Fruit fly (Drosophila melanogaster) whole organism, embryonic: ENCODE results near the gene swa.
A peak's percentile ranks its signal among the peaks of the same experiment; 100 is the strongest.

Experiments used
- ATbp ChIP-seq: fragments of 200-800 bp; sonication (Bioruptor generic); optimal IDR thresholded peaks from 2 replicates; lab custom pipeline; 2017; ENCODE audit warnings: missing biosample characterization, mild to moderate bottlenecking, missing genetic modification characterization, missing genetic modification reagents
- BEAF-32 ChIP-seq: fragments of 200-800 bp; sonication (Bioruptor generic); optimal IDR thresholded peaks from 3 replicates; lab custom pipeline; 2017; ENCODE audit warnings: missing biosample characterization, missing genetic modification characterization, mild to moderate bottlenecking, moderate library complexity, missing genetic modification reagents
- Blimp-1 ChIP-seq: fragments of 200-800 bp; sonication (Bioruptor generic); optimal IDR thresholded peaks from 3 replicates; lab custom pipeline; 2018; ENCODE audit warnings: missing biosample characterization, missing genetic modification characterization, mild to moderate bottlenecking, moderate library complexity, missing genetic modification reagents
- CG10267 ChIP-seq: fragments of 200-800 bp; sonication (Bioruptor generic); optimal IDR thresholded peaks from 2 replicates; lab custom pipeline; 2018; ENCODE audit warnings: missing biosample characterization, mild to moderate bottlenecking, missing genetic modification characterization, moderate library complexity
- CG13775 ChIP-seq: fragments of 200-800 bp; sonication (Bioruptor generic); optimal IDR thresholded peaks from 3 replicates; lab custom pipeline; 2017; ENCODE audit warnings: missing biosample characterization, mild to moderate bottlenecking, missing genetic modification characterization
- CG15073 ChIP-seq: fragments of 200-800 bp; sonication (Bioruptor generic); optimal IDR thresholded peaks from 2 replicates; lab custom pipeline; 2016; ENCODE audit warnings: missing biosample characterization, missing genetic modification characterization
- CG17385 ChIP-seq: fragments of 200-800 bp; sonication (Bioruptor generic); optimal IDR thresholded peaks from 3 replicates; lab custom pipeline; 2018; ENCODE audit warnings: missing biosample characterization, mild to moderate bottlenecking, missing genetic modification characterization
- CG18262 ChIP-seq: fragments of 200-800 bp; optimal IDR thresholded peaks from 3 replicates; lab custom pipeline; 2019; ENCODE audit warnings: missing biosample characterization, mild to moderate bottlenecking, missing genetic modification characterization, moderate library complexity
- CG18619 ChIP-seq: fragments of 200-800 bp; sonication (Bioruptor generic); optimal IDR thresholded peaks from 3 replicates; lab custom pipeline; 2017; ENCODE audit warnings: missing biosample characterization, mild to moderate bottlenecking, missing genetic modification characterization
- CG2129 ChIP-seq: fragments of 200-800 bp; sonication (Bioruptor generic); IDR thresholded peaks from 2 replicates; pipeline ENCODE4 v1.3.6; 2022; ENCODE audit warnings: missing biosample characterization, missing genetic modification characterization; ENCODE audit not compliant: partially characterized antibody
- CG3281 ChIP-seq: fragments of 200-800 bp; sonication (Bioruptor generic); optimal IDR thresholded peaks from 3 replicates; lab custom pipeline; 2017; ENCODE audit warnings: missing biosample characterization, mild to moderate bottlenecking, missing genetic modification characterization
- CG4730 ChIP-seq: fragments of 200-800 bp; sonication (Bioruptor generic); IDR thresholded peaks from 2 replicates; pipeline ENCODE4 v1.3.6; 2022; ENCODE audit warnings: missing biosample characterization, missing genetic modification characterization
- CG6791 ChIP-seq: fragments of 200-800 bp; sonication (Bioruptor generic); IDR thresholded peaks from 3 replicates; pipeline ENCODE4 v1.3.6; 2022; ENCODE audit warnings: missing biosample characterization, missing genetic modification characterization; ENCODE audit not compliant: partially characterized antibody
- CG7357 ChIP-seq: fragments of 200-800 bp; sonication (Bioruptor generic); IDR thresholded peaks from 3 replicates; pipeline ENCODE4 v1.3.6; 2022; ENCODE audit warnings: missing biosample characterization, missing genetic modification characterization
- Chrac-16 ChIP-seq: fragments of 200-800 bp; sonication (Bioruptor generic); optimal IDR thresholded peaks from 3 replicates; lab custom pipeline; 2016; ENCODE audit warnings: missing biosample characterization, missing genetic modification characterization
- Doc3 ChIP-seq: fragments of 200-800 bp; sonication (Bioruptor generic); IDR thresholded peaks from 3 replicates; pipeline ENCODE4 v1.3.6; 2022; ENCODE audit warnings: missing biosample characterization, missing genetic modification characterization; ENCODE audit not compliant: partially characterized antibody
- Gug ChIP-seq: fragments of 200-800 bp; sonication (Bioruptor generic); IDR thresholded peaks from 4 replicates; pipeline ENCODE4 v1.3.6; 2022; ENCODE audit warnings: missing biosample characterization, missing genetic modification characterization
- HLH3B ChIP-seq: fragments of 200-800 bp; sonication (Bioruptor generic); IDR thresholded peaks from 2 replicates; pipeline ENCODE4 v1.3.6; 2022; ENCODE audit warnings: missing biosample characterization, missing genetic modification characterization
- HmgD ChIP-seq: fragments of 200-800 bp; sonication (Bioruptor generic); optimal IDR thresholded peaks from 3 replicates; lab custom pipeline; 2016; ENCODE audit warnings: missing biosample characterization, missing genetic modification characterization
- HmgZ ChIP-seq: fragments of 200-800 bp; sonication (Bioruptor generic); optimal IDR thresholded peaks from 2 replicates; lab custom pipeline; 2018; ENCODE audit warnings: missing biosample characterization, mild to moderate bottlenecking, missing genetic modification characterization
- Hr3 ChIP-seq: fragments of 200-800 bp; sonication (Bioruptor generic); optimal IDR thresholded peaks from 3 replicates; lab custom pipeline; 2016; ENCODE audit warnings: missing biosample characterization, missing genetic modification characterization
- Hr51 ChIP-seq, 2 experiments: fragments of 200-800 bp; sonication (Bioruptor generic); optimal IDR thresholded peaks; 2 replicates in 1 of 2; 3 replicates in 1 of 2; lab custom pipeline; 2016 to 2018; ENCODE audit warnings: missing biosample characterization in 2 of 2, missing genetic modification characterization in 2 of 2, mild to moderate bottlenecking in 1 of 2, moderate library complexity in 1 of 2
- Lpt ChIP-seq: fragments of >200 bp; optimal IDR thresholded peaks from 2 replicates; lab custom pipeline; 2018; ENCODE audit warnings: missing biosample characterization, missing genetic modification characterization
- Max ChIP-seq: fragments of 200-800 bp; sonication (Bioruptor generic); optimal IDR thresholded peaks from 2 replicates; lab custom pipeline; 2016; ENCODE audit warnings: missing biosample characterization, mild to moderate bottlenecking, missing genetic modification characterization
- NFAT ChIP-seq: fragments of 200-800 bp; sonication (Bioruptor generic); IDR thresholded peaks from 2 replicates; pipeline ENCODE4 v1.3.6; 2022; ENCODE audit warnings: missing biosample characterization, missing genetic modification characterization
- Opbp ChIP-seq: fragments of 200-800 bp; sonication (Bioruptor generic); IDR thresholded peaks from 3 replicates; pipeline ENCODE4 v1.3.6; 2022; ENCODE audit warnings: missing biosample characterization, missing genetic modification characterization; ENCODE audit not compliant: partially characterized antibody
- Sin3A ChIP-seq: fragments of >200 bp; optimal IDR thresholded peaks from 2 replicates; lab custom pipeline; 2018
- ato ChIP-seq: fragments of 200-800 bp; sonication (Bioruptor generic); IDR thresholded peaks from 2 replicates; pipeline ENCODE4 v1.3.6; 2022; ENCODE audit warnings: missing biosample characterization, missing genetic modification characterization; ENCODE audit not compliant: partially characterized antibody
- bab2 ChIP-seq: fragments of 200-800 bp; sonication (Bioruptor generic); optimal IDR thresholded peaks from 2 replicates; lab custom pipeline; 2016; ENCODE audit warnings: missing biosample characterization, missing genetic modification characterization
- bcd ChIP-seq: fragments of 200-800 bp; sonication (Bioruptor generic); optimal IDR thresholded peaks from 2 replicates; lab custom pipeline; 2017; ENCODE audit warnings: missing biosample characterization, mild to moderate bottlenecking, missing genetic modification characterization
- disco-r ChIP-seq: fragments of 200-800 bp; sonication (Bioruptor generic); optimal IDR thresholded peaks from 2 replicates; lab custom pipeline; 2016; ENCODE audit warnings: missing biosample characterization, missing genetic modification characterization
- dm ChIP-seq: fragments of 200-800 bp; sonication (Bioruptor generic); optimal IDR thresholded peaks from 3 replicates; lab custom pipeline; 2016; ENCODE audit warnings: missing biosample characterization, missing genetic modification characterization
- fd64A ChIP-seq: fragments of 200-800 bp; sonication (Bioruptor generic); optimal IDR thresholded peaks from 3 replicates; lab custom pipeline; 2018; ENCODE audit warnings: missing biosample characterization, mild to moderate bottlenecking, missing genetic modification characterization
- gfzf ChIP-seq: fragments of 200-800 bp; sonication (Bioruptor generic); optimal IDR thresholded peaks from 2 replicates; lab custom pipeline; 2016; ENCODE audit warnings: missing biosample characterization, mild to moderate bottlenecking, missing genetic modification characterization, moderate library complexity
- kah ChIP-seq: fragments of 200-800 bp; sonication (Bioruptor generic); optimal IDR thresholded peaks from 2 replicates; lab custom pipeline; 2018; ENCODE audit warnings: missing biosample characterization, mild to moderate bottlenecking, missing genetic modification characterization
- lola ChIP-seq, 3 experiments: fragments of >200 bp in 2 of 3; fragments of 200-800 bp in 1 of 3; sonication (Bioruptor generic) in 1 of 3; optimal IDR thresholded peaks; 2 replicates each; lab custom pipeline; 2017 to 2019; ENCODE audit warnings: missing biosample characterization in 3 of 3, missing genetic modification characterization in 3 of 3, mild to moderate bottlenecking in 1 of 3, moderate library complexity in 1 of 3
- pzg ChIP-seq: fragments of 200-800 bp; sonication (Bioruptor generic); optimal IDR thresholded peaks from 3 replicates; lab custom pipeline; 2018; ENCODE audit warnings: missing biosample characterization, mild to moderate bottlenecking, missing genetic modification characterization, moderate library complexity
- sd ChIP-seq: fragments of 200-800 bp; sonication (Bioruptor generic); optimal IDR thresholded peaks from 3 replicates; lab custom pipeline; 2018; ENCODE audit warnings: missing biosample characterization, mild to moderate bottlenecking, missing genetic modification characterization, moderate library complexity
- sens ChIP-seq: fragments of 200-800 bp; sonication (Bioruptor generic); peaks from one replicate; lab custom pipeline; 2016; ENCODE audit warnings: missing biosample characterization, missing genetic modification characterization
- so ChIP-seq: fragments of 200-800 bp; sonication (Bioruptor generic); IDR thresholded peaks from 3 replicates; pipeline ENCODE4 v1.3.6; 2022; ENCODE audit warnings: missing biosample characterization, missing genetic modification characterization
- sug ChIP-seq: fragments of 200-800 bp; optimal IDR thresholded peaks from 2 replicates; lab custom pipeline; 2019; ENCODE audit warnings: missing biosample characterization, mild to moderate bottlenecking, missing genetic modification characterization, moderate library complexity
- tna ChIP-seq: fragments of 200-800 bp; sonication (Bioruptor generic); IDR thresholded peaks from 2 replicates; pipeline ENCODE4 v1.3.6; 2022; ENCODE audit warnings: missing biosample characterization, missing genetic modification characterization; ENCODE audit not compliant: partially characterized antibody
- unc-4 ChIP-seq: fragments of 200-800 bp; sonication (Bioruptor generic); IDR thresholded peaks from 2 replicates; pipeline ENCODE4 v1.3.6; 2022; ENCODE audit warnings: missing biosample characterization, missing genetic modification characterization; ENCODE audit not compliant: partially characterized antibody
- vvl ChIP-seq: fragments of 200-800 bp; sonication (Bioruptor generic); IDR thresholded peaks from 2 replicates; pipeline ENCODE4 v1.3.6; 2022; ENCODE audit warnings: missing biosample characterization, missing genetic modification characterization
- wek ChIP-seq: fragments of 200-800 bp; sonication (Bioruptor generic); optimal IDR thresholded peaks from 3 replicates; lab custom pipeline; 2018; ENCODE audit warnings: missing biosample characterization, mild to moderate bottlenecking, missing genetic modification characterization, moderate library complexity
- zfh1 ChIP-seq: fragments of 200-800 bp; sonication (Bioruptor generic); IDR thresholded peaks from 3 replicates; pipeline ENCODE4 v1.3.6; 2022; ENCODE audit warnings: missing biosample characterization, missing genetic modification characterization

The swa gene

DNA sequence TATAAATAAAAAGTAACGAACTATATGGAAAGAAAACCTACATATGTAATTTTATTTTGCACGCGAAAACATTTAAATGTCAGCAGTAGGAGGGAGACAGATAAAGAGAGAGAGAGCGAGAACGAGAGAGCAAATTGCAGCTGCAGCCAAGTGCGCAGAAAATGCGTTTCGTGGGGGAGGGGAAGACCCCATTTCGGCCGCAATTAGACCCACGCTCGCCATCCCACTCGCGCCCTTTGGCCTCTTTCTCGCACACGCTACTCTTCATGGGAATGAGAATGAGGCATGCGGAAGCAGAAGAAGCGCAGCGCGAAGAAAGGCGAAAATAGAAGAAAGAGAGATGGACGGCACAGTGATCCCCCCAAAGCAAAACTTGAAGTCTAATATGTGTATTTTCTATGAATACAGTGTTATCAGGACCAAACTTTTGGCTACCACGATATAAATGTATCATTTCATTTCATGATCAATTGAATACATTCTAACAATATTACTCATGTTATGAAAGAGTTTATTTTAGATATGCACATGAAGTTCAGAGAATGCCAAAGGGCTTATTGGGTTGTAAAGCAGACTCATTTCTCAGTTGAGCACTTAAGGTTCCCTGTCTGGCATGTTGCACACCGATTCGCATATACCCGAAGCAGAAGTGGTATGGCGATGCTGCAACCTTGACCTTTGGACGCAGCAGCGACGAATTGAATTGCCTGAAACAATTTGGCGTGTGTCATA is 32.4 kb downstream of the swa start (continued):
- TF ChIP-seq sug = no peak

DNA sequence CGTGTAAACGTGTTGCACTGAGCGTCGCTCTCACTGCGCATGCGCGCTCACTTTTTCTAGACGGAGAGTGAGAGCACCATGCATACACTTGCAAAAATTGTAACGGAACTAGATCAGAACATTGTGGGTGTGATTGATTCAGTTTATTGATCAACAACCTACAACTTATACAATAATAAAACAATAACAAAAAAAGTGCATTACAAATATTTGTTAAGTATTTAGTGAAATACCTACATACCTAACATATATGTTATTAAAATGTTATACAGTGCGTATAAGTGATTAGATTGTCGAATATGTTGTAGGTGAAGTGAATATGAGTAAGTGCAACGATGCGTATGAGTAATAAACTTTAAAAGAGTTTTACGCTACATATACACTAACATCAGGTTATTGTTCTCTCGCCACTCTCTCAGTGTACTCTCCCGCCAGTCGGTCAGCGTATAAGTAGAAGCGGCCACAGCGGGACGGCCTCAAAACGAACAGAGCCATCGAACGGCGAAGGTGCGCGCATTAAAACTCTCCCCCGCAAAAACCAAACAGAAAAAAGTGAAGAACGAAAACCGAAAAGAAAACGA is 35.0 kb downstream of the swa start, which contains the start of gene CG42240:
Gene CG42240 (plus strand): TSS at position 474 of the 581 bp plus-strand sequence.
- TF ChIP-seq ato (GFP tag; lab: Robert Waterston, UW) (no peak), kah (peak; percentile 81), HmgD (no peak), CG10267 (peak; percentile 87), gfzf (GFP tag; lab: Kevin White, UChicago) (no peak), Hr51 (GFP tag; optimal IDR thresholded peaks at IDR 0.05; lab: Kevin White, UChicago) (peak; percentile 63 to 95), bcd (GFP tag; lab: Kevin White, UChicago) (peak; percentile 91), vvl (GFP tag; lab: Robert Waterston, UW) (peak; percentile 78), wek (GFP tag; lab: Kevin White, UChicago) (peak; percentile 68), Max (GFP tag; lab: Kevin White, UChicago) (peak; percentile 91), tna (no peak), lola (GFP tag; optimal IDR thresholded peaks at IDR 0.05; lab: Kevin White, UChicago) (peak in 1 of 3 experiments; percentile 91), Hr3 (peak; percentile 90), fd64A (GFP tag; lab: Kevin White, UChicago) (peak; percentile 73), dm (GFP tag; lab: Kevin White, UChicago) (peak; percentile 50), HLH3B (GFP tag; lab: Robert Waterston, UW) (peak; percentile 83), Opbp (no peak), bab2 (GFP tag; lab: Kevin White, UChicago) (peak; percentile 77), Blimp-1 (GFP tag; lab: Kevin White, UChicago) (peak; percentile 88), Lpt (GFP tag; lab: Kevin White, UChicago) (no peak), CG18262 (tag; lab: Kevin White, UChicago) (peak; percentile 97), ATbp (GFP tag; lab: Kevin White, UChicago) (peak; percentile 87), BEAF-32 (GFP tag; lab: Kevin White, UChicago) (no peak), CG4730 (peak; percentile 67), Chrac-16 (peak; percentile 88), zfh1 (GFP tag; lab: Robert Waterston, UW) (peak; percentile 45; the same call in 2 of the 3 replicates), CG17385 (GFP tag; lab: Kevin White, UChicago) (peak; percentile 90), CG13775 (peak; percentile 88), NFAT (GFP tag; lab: Robert Waterston, UW) (peak; percentile 40; the same call in 1 of the 2 replicates), sens (GFP tag; lab: Kevin White, UChicago) (peak; percentile 99), so (GFP tag; lab: Robert Waterston, UW) (peak; percentile 76; the same call in 2 of the 3 replicates), HmgZ (tag; lab: Kevin White, UChicago) (peak; percentile 85), CG2129 (no peak), pzg (GFP tag; lab: Kevin White, UChicago) (no peak), Sin3A (lab: Kevin White, UChicago) (no peak), Doc3 (no peak), disco-r (peak; percentile 61), sd (tag; lab: Kevin White, UChicago) (no peak), unc-4 (no peak), CG15073 (GFP tag; lab: Kevin White, UChicago) (peak; percentile 31), Gug (GFP tag; lab: Robert Waterston, UW) (peak; percentile 63; the same call in 2 of the 4 replicates), CG6791 (GFP tag; lab: Robert Waterston, UW) (no peak), CG3281 (GFP tag; lab: Kevin White, UChicago) (peak; percentile 93), CG7357 (GFP tag; lab: Robert Waterston, UW) (peak; percentile 76), CG18619 (GFP tag; lab: Kevin White, UChicago) (peak; percentile 93)
